Worm (Caenorhabditis elegans) whole organism, L2 larva: ENCODE measurements around the gene clec-83.

ENCODE experiments used
- ama-1 ChIP-seq: fragments of 150-350 bp; optimal IDR thresholded peaks from 2 replicates; lab custom pipeline; 2018; ENCODE audit warnings: inconsistent platforms
- fos-1 ChIP-seq: fragments of 150-350 bp; optimal IDR thresholded peaks from 2 replicates; lab custom pipeline; 2014; ENCODE audit warnings: missing biosample characterization, missing genetic modification characterization
- mab-5 ChIP-seq: fragments of 150-350 bp; optimal IDR thresholded peaks from 2 replicates; lab custom pipeline; 2014; ENCODE audit warnings: missing biosample characterization, missing genetic modification characterization
- nhr-21 ChIP-seq: fragments of 150-350 bp; optimal IDR thresholded peaks from 2 replicates; lab custom pipeline; 2014; ENCODE audit warnings: missing biosample characterization, missing genetic modification characterization

- TF ChIP-seq nhr-21 (tag; lab: Kevin White, UChicago) (no peak), fos-1 (tag; lab: Kevin White, UChicago) (no peak), mab-5 (tag; lab: Kevin White, UChicago) (no peak), ama-1 (lab: Kevin White, UChicago) (no peak)
Measured at ce11 chrIV:2887245-2887644, 46.0 kb upstream of the clec-83 start.
